Worm (Caenorhabditis elegans) whole organism, L4 larva: ENCODE data around the gene Y67D8B.2.

Experiments
- R02D3.7 ChIP-seq: fragments of 150-350 bp; sonication (generic microtip); optimal IDR thresholded peaks from 3 replicates; lab custom pipeline; 2014; ENCODE audit warnings: missing biosample characterization, missing genetic modification characterization
- aha-1 ChIP-seq: fragments of 150-350 bp; peaks from one replicate; lab custom pipeline; 2014; ENCODE audit warnings: missing biosample characterization, missing genetic modification characterization
- dmd-8 ChIP-seq: fragments of 200-800 bp; sonication (Bioruptor generic); IDR thresholded peaks from 2 replicates; pipeline ENCODE4 v1.3.6; 2022; ENCODE audit warnings: missing genetic modification characterization, missing compliant biosample characterization
- egl-27 ChIP-seq: sonication (generic microtip); optimal IDR thresholded peaks from 3 replicates; lab custom pipeline; 2017; ENCODE audit warnings: missing biosample characterization, missing genetic modification reagents, missing genetic modification characterization
- mxl-3 ChIP-seq: fragments of 200-800 bp; sonication (Bioruptor generic); optimal IDR thresholded peaks from 2 replicates; lab custom pipeline; 2018; ENCODE audit warnings: mild to moderate bottlenecking, missing genetic modification characterization, missing compliant biosample characterization
- tra-1 ChIP-seq: fragments of 200-800 bp; sonication (Bioruptor generic); IDR thresholded peaks from 2 replicates; pipeline ENCODE4 v1.3.6; 2022; ENCODE audit warnings: missing genetic modification reagents, missing genetic modification characterization, missing compliant biosample characterization
- ztf-7 ChIP-seq: fragments of 150-350 bp; optimal IDR thresholded peaks from 2 replicates; lab custom pipeline; 2014; ENCODE audit warnings: missing biosample characterization, missing genetic modification characterization

DNA sequence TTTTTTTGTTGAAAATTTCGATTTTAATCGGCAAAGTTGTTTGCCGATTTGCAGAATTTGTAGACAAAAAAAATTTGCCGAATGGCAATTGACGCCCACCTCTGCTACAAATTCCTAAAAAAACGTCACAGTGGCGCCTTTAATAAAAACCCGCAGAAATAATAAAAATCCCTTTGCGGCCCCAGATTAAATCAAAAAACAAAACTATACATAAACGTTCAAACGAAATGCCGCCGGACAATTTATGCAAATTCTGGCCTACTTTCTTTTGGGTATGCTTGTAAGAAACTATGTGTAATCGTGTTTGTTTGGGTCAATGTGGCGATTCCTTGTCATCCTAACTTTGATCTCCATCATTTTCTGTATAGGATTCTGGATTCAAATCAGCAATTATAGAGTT, 40.3 kb downstream of the Y67D8B.2 start, which contains the start of gene T23E1.1:
- TF ChIP-seq egl-27 (tag; lab: Kevin White, UChicago) = no peak
- TF ChIP-seq R02D3.7 (tag; lab: Kevin White, UChicago) = no peak
- TF ChIP-seq ztf-7 (tag; lab: Kevin White, UChicago) = no peak
- no peak for TF ChIP-seq dmd-8 (GFP tag; lab: Robert Waterston, UW)
- TF ChIP-seq aha-1 (tag; lab: Kevin White, UChicago) = no peak
- no peak for TF ChIP-seq tra-1 (GFP tag; lab: Robert Waterston, UW)
- TF ChIP-seq mxl-3 = no peak
